Fruit fly (Drosophila melanogaster) whole organism, embryonic: ENCODE data around the gene Cpr30F.

Experiments used
- Ada2b ChIP-seq: fragments of 200-800 bp; sonication (Bioruptor generic); IDR thresholded peaks from 2 replicates; pipeline ENCODE4 v1.3.6; 2022; ENCODE audit warnings: missing biosample characterization, missing genetic modification characterization
- Asciz ChIP-seq: fragments of 200-800 bp; sonication (Bioruptor generic); optimal IDR thresholded peaks from 2 replicates; lab custom pipeline; 2017; ENCODE audit warnings: missing biosample characterization, mild to moderate bottlenecking, missing genetic modification characterization, missing genetic modification reagents
- Atf6 ChIP-seq: fragments of 200-800 bp; sonication (Bioruptor generic); IDR thresholded peaks from 2 replicates; pipeline ENCODE4 v1.3.6; 2022; ENCODE audit warnings: missing biosample characterization, missing genetic modification characterization
- Bdp1 ChIP-seq: fragments of 200-800 bp; sonication (Bioruptor generic); optimal IDR thresholded peaks from 3 replicates; lab custom pipeline; 2016; ENCODE audit warnings: missing biosample characterization, missing genetic modification characterization
- Bteb2 ChIP-seq: fragments of 200-800 bp; sonication (Bioruptor generic); optimal IDR thresholded peaks from 2 replicates; lab custom pipeline; 2016; ENCODE audit warnings: missing biosample characterization, missing genetic modification characterization
- C15 ChIP-seq: fragments of 200-800 bp; sonication (Bioruptor generic); IDR thresholded peaks from 3 replicates; pipeline ENCODE4 v1.3.6; 2022; ENCODE audit warnings: missing biosample characterization, missing genetic modification characterization
- CG10565 ChIP-seq: fragments of 200-800 bp; sonication (Bioruptor generic); optimal IDR thresholded peaks from 3 replicates; lab custom pipeline; 2016; ENCODE audit warnings: missing biosample characterization, mild to moderate bottlenecking, missing genetic modification characterization
- CG11695 ChIP-seq: fragments of 200-800 bp; sonication (Bioruptor generic); IDR thresholded peaks from 3 replicates; pipeline ENCODE4 v1.3.6; 2022; ENCODE audit warnings: missing biosample characterization, missing genetic modification characterization
- CG12299 ChIP-seq: fragments of 200-800 bp; sonication (Bioruptor generic); optimal IDR thresholded peaks from 2 replicates; lab custom pipeline; 2018; ENCODE audit warnings: missing biosample characterization, mild to moderate bottlenecking, missing genetic modification characterization
- CG14860 ChIP-seq: fragments of 200-800 bp; sonication (Bioruptor generic); IDR thresholded peaks from 3 replicates; pipeline ENCODE4 v1.3.6; 2022; ENCODE audit warnings: missing biosample characterization, missing genetic modification characterization; ENCODE audit not compliant: partially characterized antibody
- CG16815 ChIP-seq: fragments of 200-800 bp; sonication (Bioruptor generic); optimal IDR thresholded peaks from 3 replicates; lab custom pipeline; 2017; ENCODE audit warnings: missing biosample characterization, mild to moderate bottlenecking, missing genetic modification characterization
- CG17912 ChIP-seq: fragments of 200-800 bp; sonication (Bioruptor generic); optimal IDR thresholded peaks from 2 replicates; lab custom pipeline; 2018; ENCODE audit warnings: missing biosample characterization, mild to moderate bottlenecking, missing genetic modification characterization
- CG2202 ChIP-seq: fragments of 200-800 bp; sonication (Bioruptor generic); optimal IDR thresholded peaks from 2 replicates; lab custom pipeline; 2018; ENCODE audit warnings: missing biosample characterization, mild to moderate bottlenecking, missing genetic modification characterization
- CG31388 ChIP-seq: fragments of 200-800 bp; sonication (Bioruptor generic); optimal IDR thresholded peaks from 2 replicates; lab custom pipeline; 2016; ENCODE audit warnings: missing biosample characterization, missing genetic modification characterization
- CG5180 ChIP-seq: fragments of 200-800 bp; sonication (Bioruptor generic); optimal IDR thresholded peaks from 3 replicates; lab custom pipeline; 2017; ENCODE audit warnings: missing biosample characterization, missing genetic modification characterization, mild to moderate bottlenecking, moderate library complexity, missing genetic modification reagents
- CG6683 ChIP-seq: fragments of 200-800 bp; sonication (Bioruptor generic); optimal IDR thresholded peaks from 2 replicates; lab custom pipeline; 2017; ENCODE audit warnings: missing biosample characterization, mild to moderate bottlenecking, missing genetic modification characterization, missing genetic modification reagents
- CG6689 ChIP-seq: fragments of 200-800 bp; sonication (Bioruptor generic); IDR thresholded peaks from 2 replicates; pipeline ENCODE4 v1.3.6; 2022; ENCODE audit warnings: missing biosample characterization, missing genetic modification characterization
- CG7357 ChIP-seq: fragments of 200-800 bp; sonication (Bioruptor generic); IDR thresholded peaks from 3 replicates; pipeline ENCODE4 v1.3.6; 2022; ENCODE audit warnings: missing biosample characterization, missing genetic modification characterization
- CG8089 ChIP-seq: fragments of 200-800 bp; sonication (Bioruptor generic); optimal IDR thresholded peaks from 3 replicates; lab custom pipeline; 2016; ENCODE audit warnings: missing biosample characterization, missing genetic modification characterization
- CG9609 ChIP-seq: fragments of 200-800 bp; sonication (Bioruptor generic); optimal IDR thresholded peaks from 3 replicates; lab custom pipeline; 2016; ENCODE audit warnings: missing biosample characterization, missing genetic modification characterization
- CrebB ChIP-seq: fragments of 200-800 bp; sonication (Bioruptor generic); optimal IDR thresholded peaks from 3 replicates; lab custom pipeline; 2018; ENCODE audit warnings: missing biosample characterization, mild to moderate bottlenecking, missing genetic modification characterization
- Dad ChIP-seq: fragments of 200-800 bp; sonication (Bioruptor generic); optimal IDR thresholded peaks from 3 replicates; lab custom pipeline; 2016; ENCODE audit warnings: missing biosample characterization, missing genetic modification characterization
- Dek ChIP-seq: fragments of 200-800 bp; sonication (Bioruptor generic); optimal IDR thresholded peaks from 3 replicates; lab custom pipeline; 2019; ENCODE audit warnings: missing biosample characterization, mild to moderate bottlenecking, missing genetic modification characterization, moderate library complexity
- Eip74EF ChIP-seq, 2 experiments: fragments of 200-800 bp in 1 of 2; fragments of >200 bp in 1 of 2; sonication (Bioruptor generic) in 1 of 2; optimal IDR thresholded peaks; 2 replicates each; lab custom pipeline; 2017 to 2019; ENCODE audit warnings: missing biosample characterization in 2 of 2, missing genetic modification characterization in 2 of 2, mild to moderate bottlenecking in 1 of 2, moderate library complexity in 1 of 2
- Lhr ChIP-seq: fragments of 200-800 bp; sonication (Bioruptor generic); optimal IDR thresholded peaks from 3 replicates; lab custom pipeline; 2017; ENCODE audit warnings: mild to moderate bottlenecking, missing biosample characterization, missing genetic modification reagents, missing genetic modification characterization
- Neu2 ChIP-seq: fragments of 200-800 bp; sonication (Bioruptor generic); optimal IDR thresholded peaks from 3 replicates; lab custom pipeline; 2016; ENCODE audit warnings: missing biosample characterization, missing genetic modification characterization, borderline replicate concordance
- Rfx ChIP-seq: fragments of 200-800 bp; sonication (Bioruptor generic); IDR thresholded peaks from 2 replicates; pipeline ENCODE4 v1.3.6; 2022; ENCODE audit warnings: missing biosample characterization, missing genetic modification characterization
- Sry-δ ChIP-seq: fragments of 200-800 bp; sonication (Bioruptor generic); optimal IDR thresholded peaks from 2 replicates; lab custom pipeline; 2016; ENCODE audit warnings: missing biosample characterization, missing genetic modification characterization
- Stat92E ChIP-seq, 3 experiments: fragments of >200 bp in 2 of 3; fragments of 200-800 bp in 1 of 3; sonication (Bioruptor generic) in 1 of 3; optimal IDR thresholded peaks; 2 replicates each; lab custom pipeline; 2017 to 2019; ENCODE audit warnings: missing biosample characterization in 3 of 3, missing genetic modification characterization in 3 of 3, mild to moderate bottlenecking in 1 of 3, moderate library complexity in 1 of 3
- Trl ChIP-seq, 3 experiments: fragments of >200 bp in 2 of 3; fragments of 200-800 bp in 1 of 3; sonication (Bioruptor generic) in 1 of 3; optimal IDR thresholded peaks; 2 replicates in 1 of 3; 3 replicates in 2 of 3; lab custom pipeline; 2016 to 2017; ENCODE audit warnings: missing biosample characterization in 1 of 3, missing genetic modification characterization in 1 of 3
- Xbp1 ChIP-seq: fragments of 200-800 bp; sonication (Bioruptor generic); optimal IDR thresholded peaks from 3 replicates; lab custom pipeline; 2016; ENCODE audit warnings: missing biosample characterization, mild to moderate bottlenecking, missing genetic modification characterization
- al ChIP-seq: fragments of 200-800 bp; sonication (Bioruptor generic); IDR thresholded peaks from 2 replicates; pipeline ENCODE4 v1.3.6; 2022; ENCODE audit warnings: missing biosample characterization, missing genetic modification characterization
- dati ChIP-seq: fragments of 200-800 bp; sonication (Bioruptor generic); IDR thresholded peaks from 2 replicates; pipeline ENCODE4 v1.3.6; 2022; ENCODE audit warnings: missing biosample characterization, missing genetic modification characterization
- dysf ChIP-seq: fragments of 200-800 bp; sonication (Bioruptor generic); IDR thresholded peaks from 3 replicates; pipeline ENCODE4 v1.3.6; 2022; ENCODE audit warnings: missing biosample characterization, missing genetic modification characterization
- eyg ChIP-seq: fragments of 200-800 bp; sonication (Bioruptor generic); optimal IDR thresholded peaks from 3 replicates; lab custom pipeline; 2016; ENCODE audit warnings: missing biosample characterization, missing genetic modification characterization
- gcm2 ChIP-seq: fragments of 200-800 bp; sonication (Bioruptor generic); optimal IDR thresholded peaks from 2 replicates; lab custom pipeline; 2016; ENCODE audit warnings: missing biosample characterization, missing genetic modification characterization
- insv ChIP-seq, 2 experiments: fragments of 200-800 bp; sonication (Bioruptor generic); optimal IDR thresholded peaks; 3 replicates each; lab custom pipeline; 2016 to 2018; ENCODE audit warnings: missing biosample characterization in 2 of 2, missing genetic modification characterization in 2 of 2
- inv ChIP-seq: fragments of 200-800 bp; sonication (Bioruptor generic); IDR thresholded peaks from 2 replicates; pipeline ENCODE4 v1.3.6; 2022; ENCODE audit warnings: missing biosample characterization, missing genetic modification characterization; ENCODE audit not compliant: partially characterized antibody
- kah ChIP-seq: fragments of 200-800 bp; sonication (Bioruptor generic); optimal IDR thresholded peaks from 2 replicates; lab custom pipeline; 2018; ENCODE audit warnings: missing biosample characterization, mild to moderate bottlenecking, missing genetic modification characterization
- klu ChIP-seq: fragments of 200-800 bp; sonication (Bioruptor generic); IDR thresholded peaks from 2 replicates; pipeline ENCODE4 v1.3.6; 2022; ENCODE audit warnings: missing biosample characterization, missing genetic modification characterization
- pb ChIP-seq: fragments of 200-800 bp; sonication (Bioruptor generic); optimal IDR thresholded peaks from 3 replicates; lab custom pipeline; 2016; ENCODE audit warnings: missing biosample characterization, missing genetic modification characterization
- sens ChIP-seq: fragments of 200-800 bp; sonication (Bioruptor generic); peaks from one replicate; lab custom pipeline; 2016; ENCODE audit warnings: missing biosample characterization, missing genetic modification characterization
- sens-2 ChIP-seq: fragments of 200-800 bp; sonication (Bioruptor generic); IDR thresholded peaks from 2 replicates; pipeline ENCODE4 v1.3.6; 2022; ENCODE audit warnings: missing biosample characterization, missing genetic modification characterization
- sob ChIP-seq: fragments of 200-800 bp; sonication (Bioruptor generic); IDR thresholded peaks from 2 replicates; pipeline ENCODE4 v1.3.6; 2022; ENCODE audit warnings: missing biosample characterization, missing genetic modification characterization
- stwl ChIP-seq: fragments of 200-800 bp; sonication (Bioruptor generic); optimal IDR thresholded peaks from 3 replicates; lab custom pipeline; 2018; ENCODE audit warnings: missing biosample characterization, mild to moderate bottlenecking, missing genetic modification characterization, moderate library complexity
- trh ChIP-seq: fragments of 200-800 bp; sonication (Bioruptor generic); optimal IDR thresholded peaks from 2 replicates; lab custom pipeline; 2016; ENCODE audit warnings: missing biosample characterization, missing genetic modification characterization
- twi ChIP-seq: fragments of 200-800 bp; optimal IDR thresholded peaks from 2 replicates; lab custom pipeline; 2019; ENCODE audit warnings: missing biosample characterization, mild to moderate bottlenecking, missing genetic modification characterization, moderate library complexity

Cpr30F gene

dm6 chr2L:9918020-9918959 lies 14.7 kb downstream of the Cpr30F start, which contains the start of the genes CG5885 and CG4598 (continued):
- peak; percentile 71 for TF ChIP-seq stwl (tag; lab: Kevin White, UChicago)
- TF ChIP-seq Rfx (GFP tag; lab: Robert Waterston, UW) = peak; percentile 80
- TF ChIP-seq CG12299 (tag; lab: Kevin White, UChicago) = peak; percentile 2
- peak in 1 of 3 experiments; percentile 52 for TF ChIP-seq Stat92E (GFP tag; optimal IDR thresholded peaks at IDR 0.05; lab: Kevin White, UChicago)
- TF ChIP-seq Lhr (GFP tag; lab: Kevin White, UChicago) = peak; percentile 44
- TF ChIP-seq gcm2 (GFP tag; lab: Kevin White, UChicago) = peak; percentile 25
- TF ChIP-seq CG2202 (tag; lab: Kevin White, UChicago) = peak; percentile 47
- peak; percentile 35 for TF ChIP-seq twi (tag; lab: Kevin White, UChicago)
- TF ChIP-seq kah (GFP tag; lab: Kevin White, UChicago) = peak; percentile 59
- TF ChIP-seq Bteb2 (GFP tag; lab: Kevin White, UChicago) = peak; percentile 15
- TF ChIP-seq CG5180 = peak; percentile 48
- TF ChIP-seq CG6683 (GFP tag; lab: Kevin White, UChicago) = no peak
- TF ChIP-seq Atf6 (GFP tag; lab: Robert Waterston, UW) = peak; percentile 67; the same call in 1 of the 2 replicates
- TF ChIP-seq CG7357 (GFP tag; lab: Robert Waterston, UW) = no peak
- TF ChIP-seq Xbp1 (GFP tag; lab: Kevin White, UChicago) = peak; percentile 81
- peak; percentile 53 for TF ChIP-seq al (GFP tag; lab: Robert Waterston, UW)
- TF ChIP-seq Sry-δ = peak; percentile 82
- peak; percentile 46 for TF ChIP-seq CG17912
- peak in 1 of 2 experiments; percentile 22 for TF ChIP-seq Eip74EF (GFP tag; optimal IDR thresholded peaks at IDR 0.05; lab: Kevin White, UChicago)
- TF ChIP-seq CrebB (tag; lab: Kevin White, UChicago) = peak; percentile 59
- TF ChIP-seq trh (GFP tag; lab: Kevin White, UChicago) = peak; percentile 61
- TF ChIP-seq CG10565 (GFP tag; lab: Kevin White, UChicago) = no peak
- TF ChIP-seq CG11695 (GFP tag; lab: Robert Waterston, UW) = peak; percentile 66; the same call in 2 of the 3 replicates
- TF ChIP-seq klu (GFP tag; lab: Robert Waterston, UW) = no peak; the same call in 1 of the 2 replicates
- TF ChIP-seq insv (GFP tag; optimal IDR thresholded peaks at IDR 0.05; lab: Kevin White, UChicago) = peak in 1 of 2 experiments; percentile 82
- TF ChIP-seq pb (GFP tag; lab: Kevin White, UChicago) = no peak
- peak; percentile 58 for TF ChIP-seq inv (GFP tag; lab: Robert Waterston, UW)
- peak; percentile 85 for TF ChIP-seq Ada2b (GFP tag; lab: Robert Waterston, UW)
- TF ChIP-seq Bdp1 (GFP tag; lab: Kevin White, UChicago) = peak; percentile 22
- no peak for TF ChIP-seq CG9609 (GFP tag; lab: Kevin White, UChicago)
- TF ChIP-seq eyg (GFP tag; lab: Kevin White, UChicago) = no peak
- peak; percentile 47; the same call in 1 of the 2 replicates for TF ChIP-seq sob (GFP tag; lab: Robert Waterston, UW)
- peak; percentile 43; the same call in 1 of the 2 replicates for TF ChIP-seq CG6689 (GFP tag; lab: Robert Waterston, UW)
- peak; percentile 68 for TF ChIP-seq CG14860 (GFP tag; lab: Robert Waterston, UW)
- no peak for TF ChIP-seq CG8089 (GFP tag; lab: Kevin White, UChicago)
- no peak for TF ChIP-seq CG31388 (GFP tag; lab: Kevin White, UChicago)
- peak; percentile 72; the same call in 2 of the 3 replicates for TF ChIP-seq dysf (GFP tag; lab: Robert Waterston, UW)
- TF ChIP-seq Asciz (GFP tag; lab: Kevin White, UChicago) = peak; percentile 31
- no peak for TF ChIP-seq Trl (optimal IDR thresholded peaks at IDR 0.05; lab: Kevin White, UChicago)
- TF ChIP-seq Trl (GFP tag; optimal IDR thresholded peaks at IDR 0.05; lab: Kevin White, UChicago) = peak; percentile 21
- no peak for TF ChIP-seq Dad (GFP tag; lab: Kevin White, UChicago)
- no peak for TF ChIP-seq dati (GFP tag; lab: Robert Waterston, UW)
- TF ChIP-seq Dek (tag; lab: Kevin White, UChicago) = peak; percentile 76
- peak; percentile 89 for TF ChIP-seq sens
- peak; percentile 40 for TF ChIP-seq CG16815
- no peak for TF ChIP-seq Neu2
- peak; percentile 72; the same call in 1 of the 2 replicates for TF ChIP-seq sens-2 (GFP tag; lab: Robert Waterston, UW)
- TF ChIP-seq C15 (GFP tag; lab: Robert Waterston, UW) = 0 out of 3 replicates have a peak, but pooled peaks have one; percentile 17
